Worm (Caenorhabditis elegans) whole organism, L4/young adult: Measurements from ENCODE around the gene clec-231.

Experiments used
- W03F9.2 ChIP-seq: fragments of 150-350 bp; optimal IDR thresholded peaks from 2 replicates; lab custom pipeline; 2014; ENCODE audit warnings: missing biosample characterization, missing genetic modification characterization
- dao-5 ChIP-seq: sonication (generic microtip); optimal IDR thresholded peaks from 2 replicates; lab custom pipeline; 2016; ENCODE audit warnings: missing genotype, missing genetic modification characterization, moderate library complexity, missing compliant biosample characterization
- him-1 ChIP-seq: sonication (generic microtip); optimal IDR thresholded peaks from 2 replicates; lab custom pipeline; 2016; ENCODE audit warnings: missing genotype, missing genetic modification reagents, missing genetic modification characterization, missing compliant biosample characterization

clec-231 gene

DNA sequence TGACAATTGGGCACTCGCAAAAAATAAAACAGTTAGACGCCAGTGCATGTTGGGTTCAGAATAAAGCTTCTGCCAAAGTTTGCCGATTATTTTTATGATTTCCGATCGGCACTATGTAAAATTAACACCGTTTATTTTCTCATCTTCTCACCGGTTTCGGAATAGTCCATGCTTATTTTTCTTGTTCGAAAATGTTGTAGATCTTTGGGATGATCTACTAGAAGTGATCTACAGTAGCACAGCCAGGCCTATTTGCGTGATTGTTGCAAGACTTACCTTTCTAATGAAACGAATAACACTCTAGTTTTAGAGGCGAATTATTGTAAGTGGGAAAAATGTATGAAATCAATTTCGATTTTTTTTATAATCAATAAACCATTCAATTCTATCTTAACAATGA lies at the start of gene clec-231:
Gene clec-231, minus strand, starts transcription at position 101 of the 400 bp plus-strand sequence.
- TF ChIP-seq W03F9.2, result no peak
- TF ChIP-seq him-1 (tag; lab: Kevin White, UChicago), result no peak
- TF ChIP-seq dao-5 (tag; lab: Kevin White, UChicago), result no peak

- no peak for TF ChIP-seq dao-5 (tag; lab: Kevin White, UChicago)
- TF ChIP-seq W03F9.2, result no peak
- TF ChIP-seq him-1 (tag; lab: Kevin White, UChicago), result no peak
These were observed 49.3 kb upstream of the clec-231 start, which contains the start of the genes T06E6.15 and sri-7 for ce11 chrV:15399691-15400377. TSS of gene T06E6.15 (minus strand) at chrV:15399791. TSS of gene sri-7 (plus strand) at chrV:15400327.

DNA sequence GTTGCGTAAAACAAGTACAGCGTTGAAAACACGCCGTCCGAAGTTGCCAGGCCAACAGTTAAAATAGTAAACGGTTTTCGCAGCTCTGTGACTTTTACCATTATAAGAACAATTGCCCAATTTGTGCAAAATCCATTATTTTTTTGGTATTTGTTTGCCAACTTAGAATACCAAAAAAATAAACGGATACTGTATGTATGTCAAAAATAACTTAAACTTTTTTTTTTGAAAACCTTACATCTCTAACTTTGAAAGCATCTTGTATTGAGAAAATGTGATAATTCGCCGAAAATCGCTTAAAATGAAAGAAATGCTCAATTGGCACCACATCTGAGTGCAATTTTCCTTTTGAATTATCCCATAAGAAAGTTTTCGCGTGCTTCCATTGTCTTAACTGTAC lies 48.2 kb upstream of the clec-231 start, which contains the start of gene fbxa-199:
Gene fbxa-199, minus strand, starts transcription at position 101 of the 400 bp plus-strand sequence.
- TF ChIP-seq W03F9.2 (no peak), dao-5 (tag; lab: Kevin White, UChicago) (no peak), him-1 (tag; lab: Kevin White, UChicago) (no peak)

DNA sequence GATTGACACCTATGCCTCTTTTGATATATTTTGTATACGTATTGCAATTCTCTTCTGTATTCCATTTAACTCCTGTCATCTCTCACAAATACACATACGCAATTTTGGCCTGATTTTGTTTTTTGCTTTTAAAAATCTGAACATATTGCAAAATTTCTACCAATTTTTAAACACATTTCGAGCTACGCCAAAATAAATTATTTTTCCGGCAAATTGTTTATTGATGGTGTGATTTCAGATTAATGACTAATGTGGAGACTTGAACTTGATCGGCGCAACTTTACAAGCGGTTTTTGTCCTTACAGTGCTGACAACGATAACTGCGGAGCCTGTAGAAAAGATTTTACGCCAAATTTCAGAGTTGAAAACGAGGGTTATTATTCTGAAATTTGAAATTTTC lies 46.6 kb upstream of the clec-231 start:
- TF ChIP-seq W03F9.2, result no peak
- TF ChIP-seq dao-5 (tag; lab: Kevin White, UChicago), result no peak
- no peak for TF ChIP-seq him-1 (tag; lab: Kevin White, UChicago)

ce11 chrV:15395347-15395746 lies 44.8 kb upstream of the clec-231 start, which contains the start of gene cyb-3:
TSS of gene cyb-3 (plus strand) at chrV:15395696.
- TF ChIP-seq him-1 (tag; lab: Kevin White, UChicago) (no peak), dao-5 (tag; lab: Kevin White, UChicago) (no peak), W03F9.2 (no peak)

DNA sequence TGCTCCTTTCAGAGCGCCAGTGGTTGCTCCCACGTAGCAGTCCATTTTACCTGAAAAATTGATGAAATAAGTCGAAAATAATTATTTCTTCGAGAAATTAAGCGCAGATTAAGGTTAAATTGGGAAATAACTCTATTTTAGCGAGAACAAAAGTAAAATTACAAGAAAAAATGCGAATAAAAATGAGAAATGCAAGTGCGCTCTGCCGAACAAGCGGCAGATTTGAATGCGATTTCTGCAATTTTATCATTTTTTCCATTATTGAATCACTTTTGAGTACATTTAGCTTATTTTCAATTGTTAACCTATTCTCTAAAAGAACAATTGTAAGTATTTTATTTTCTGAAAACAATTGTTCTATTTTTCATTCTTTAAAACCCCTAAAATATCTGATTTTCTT lies 44.4 kb upstream of the clec-231 start, which contains the start of gene T06E6.1:
Gene T06E6.1, minus strand, starts transcription at position 56 of the 400 bp plus-strand sequence.
- TF ChIP-seq him-1 (tag; lab: Kevin White, UChicago) (no peak), dao-5 (tag; lab: Kevin White, UChicago) (no peak), W03F9.2 (no peak)

DNA sequence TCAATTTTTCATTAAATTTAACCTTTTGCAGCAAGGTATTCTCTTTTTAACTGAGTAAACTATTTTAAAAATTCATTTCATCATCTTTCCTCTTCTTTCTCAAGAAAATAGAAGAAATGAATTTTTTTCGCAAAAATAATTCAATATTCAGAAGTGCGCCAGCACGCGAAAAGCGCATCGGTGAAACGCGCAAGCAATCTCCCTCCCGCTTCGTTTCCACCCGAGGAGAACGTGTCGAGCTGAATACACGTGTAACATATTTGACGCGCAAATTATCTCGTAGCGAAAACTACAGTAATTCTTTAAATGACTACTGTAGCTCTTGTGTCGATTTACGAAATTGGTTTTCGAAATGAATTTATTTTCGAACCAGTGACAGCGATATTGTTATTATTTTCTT lies 41.5 kb upstream of the clec-231 start:
- TF ChIP-seq dao-5 (tag; lab: Kevin White, UChicago), result no peak
- TF ChIP-seq W03F9.2, result no peak
- no peak for TF ChIP-seq him-1 (tag; lab: Kevin White, UChicago)

- no peak for TF ChIP-seq dao-5 (tag; lab: Kevin White, UChicago)
- TF ChIP-seq W03F9.2, result no peak
- TF ChIP-seq him-1 (tag; lab: Kevin White, UChicago), result no peak
These were observed 38.4 kb upstream of the clec-231 start, which contains the start of gene srh-170 for ce11 chrV:15388820-15389384. TSS of gene srh-170 (minus strand) at chrV:15388870.

- TF ChIP-seq him-1 (tag; lab: Kevin White, UChicago) (no peak), W03F9.2 (no peak), dao-5 (tag; lab: Kevin White, UChicago) (no peak)
These were observed 34.2 kb upstream of the clec-231 start, which contains the start of gene str-102 for ce11 chrV:15384733-15385132. TSS of gene str-102 (plus strand) at chrV:15385033.

ce11 chrV:15383739-15384138 lies 33.2 kb upstream of the clec-231 start, which contains the start of gene str-88:
TSS of gene str-88 (minus strand) at chrV:15383839.
- TF ChIP-seq W03F9.2 (no peak), him-1 (tag; lab: Kevin White, UChicago) (no peak), dao-5 (tag; lab: Kevin White, UChicago) (no peak)

DNA sequence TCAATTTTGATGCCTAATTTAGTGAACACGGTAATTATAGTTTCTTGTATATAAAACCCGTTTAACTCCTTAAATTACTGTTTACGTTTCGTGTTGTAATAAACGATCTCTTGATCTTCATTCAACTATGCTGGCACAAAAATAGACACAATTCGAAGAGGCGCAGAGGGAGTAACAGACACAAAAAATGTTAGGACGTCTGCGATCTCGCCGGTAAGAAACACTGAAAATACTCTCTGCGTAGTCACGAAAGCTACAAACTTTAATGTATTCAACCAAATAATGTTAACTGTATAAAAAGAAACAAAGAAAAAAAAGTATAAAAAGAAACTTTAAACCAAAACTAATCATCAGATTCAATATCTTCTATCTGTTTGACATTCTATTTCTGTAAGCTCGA lies 30.3 kb upstream of the clec-231 start, which contains the start of gene dhs-23:
Gene dhs-23, plus strand, starts transcription at position 363 of the 400 bp plus-strand sequence.
- TF ChIP-seq dao-5 (tag; lab: Kevin White, UChicago), result no peak
- TF ChIP-seq W03F9.2, result no peak
- no peak for TF ChIP-seq him-1 (tag; lab: Kevin White, UChicago)

ce11 chrV:15379817-15380216 lies 29.3 kb upstream of the clec-231 start, which contains the start of gene srh-251:
TSS of gene srh-251 (minus strand) at chrV:15379917.
- no peak for TF ChIP-seq him-1 (tag; lab: Kevin White, UChicago)
- TF ChIP-seq W03F9.2, result no peak
- TF ChIP-seq dao-5 (tag; lab: Kevin White, UChicago), result no peak

ce11 chrV:15377903-15378302 lies 27.4 kb upstream of the clec-231 start, which contains the start of gene srh-122:
TSS of gene srh-122 (minus strand) at chrV:15378003.
- no peak for TF ChIP-seq dao-5 (tag; lab: Kevin White, UChicago)
- TF ChIP-seq him-1 (tag; lab: Kevin White, UChicago), result no peak

ce11 chrV:15376223-15376622 lies 25.7 kb upstream of the clec-231 start, which contains the start of gene srh-52:
TSS of gene srh-52 (minus strand) at chrV:15376323.
- TF ChIP-seq him-1 (tag; lab: Kevin White, UChicago), result no peak
- no peak for TF ChIP-seq W03F9.2
- no peak for TF ChIP-seq dao-5 (tag; lab: Kevin White, UChicago)
